Fruit fly (Drosophila melanogaster) whole organism, embryonic: ENCODE data around the gene Mbs.
A peak's percentile ranks its signal among the peaks of the same experiment; 100 is the strongest.

ENCODE experiments used
- Adf1 ChIP-seq: fragments of 200-800 bp; sonication (Bioruptor generic); IDR thresholded peaks from 2 replicates; pipeline ENCODE4 v1.3.6; 2022; ENCODE audit warnings: missing biosample characterization, missing genetic modification characterization
- CG10321 ChIP-seq: fragments of 200-800 bp; sonication (Bioruptor generic); IDR thresholded peaks from 2 replicates; pipeline ENCODE4 v1.3.6; 2022; ENCODE audit warnings: missing biosample characterization, missing genetic modification characterization
- CG11093 ChIP-seq: fragments of 200-800 bp; sonication (Bioruptor generic); IDR thresholded peaks from 3 replicates; pipeline ENCODE4 v1.3.6; 2022; ENCODE audit warnings: missing biosample characterization, missing genetic modification characterization
- CG11247 ChIP-seq: fragments of 200-800 bp; sonication (Bioruptor generic); IDR thresholded peaks from 2 replicates; pipeline ENCODE4 v1.3.6; 2022; ENCODE audit warnings: missing biosample characterization, missing genetic modification characterization
- CG12071 ChIP-seq: fragments of 200-800 bp; sonication (Bioruptor generic); optimal IDR thresholded peaks from 3 replicates; lab custom pipeline; 2018; ENCODE audit warnings: missing biosample characterization, mild to moderate bottlenecking, missing genetic modification characterization
- CG13424 ChIP-seq: fragments of 200-800 bp; sonication (Bioruptor generic); optimal IDR thresholded peaks from 2 replicates; lab custom pipeline; 2019; ENCODE audit warnings: missing biosample characterization, mild to moderate bottlenecking, missing genetic modification characterization, moderate library complexity
- CG15479 ChIP-seq: fragments of 200-800 bp; sonication (Bioruptor generic); optimal IDR thresholded peaks from 3 replicates; lab custom pipeline; 2019; ENCODE audit warnings: missing biosample characterization, mild to moderate bottlenecking, missing genetic modification characterization, moderate library complexity
- CG15601 ChIP-seq: fragments of 200-800 bp; sonication (Bioruptor generic); optimal IDR thresholded peaks from 3 replicates; lab custom pipeline; 2019; ENCODE audit warnings: missing biosample characterization, mild to moderate bottlenecking, missing genetic modification characterization, moderate library complexity
- CG1603 ChIP-seq: fragments of 200-800 bp; sonication (Bioruptor generic); optimal IDR thresholded peaks from 2 replicates; lab custom pipeline; 2019; ENCODE audit warnings: missing biosample characterization, mild to moderate bottlenecking, missing genetic modification characterization, moderate library complexity
- CG1792 ChIP-seq: fragments of 200-800 bp; sonication (Bioruptor generic); optimal IDR thresholded peaks from 2 replicates; lab custom pipeline; 2016; ENCODE audit warnings: missing biosample characterization, missing genetic modification characterization
- CG2199 ChIP-seq: fragments of 200-800 bp; sonication (Bioruptor generic); IDR thresholded peaks from 3 replicates; pipeline ENCODE4 v1.3.6; 2022; ENCODE audit warnings: missing biosample characterization, missing genetic modification characterization
- CG2712 ChIP-seq: fragments of 200-800 bp; optimal IDR thresholded peaks from 3 replicates; lab custom pipeline; 2019; ENCODE audit warnings: missing biosample characterization, mild to moderate bottlenecking, missing genetic modification characterization, moderate library complexity
- CG32532 ChIP-seq: fragments of 200-800 bp; sonication (Bioruptor generic); IDR thresholded peaks from 2 replicates; pipeline ENCODE4 v1.3.6; 2022; ENCODE audit warnings: missing biosample characterization, missing genetic modification characterization
- CG4360 ChIP-seq: fragments of 200-800 bp; sonication (Bioruptor generic); IDR thresholded peaks from 2 replicates; pipeline ENCODE4 v1.3.6; 2022; ENCODE audit warnings: missing biosample characterization, missing genetic modification characterization
- CG5953 ChIP-seq: fragments of 200-800 bp; sonication (Bioruptor generic); IDR thresholded peaks from 2 replicates; pipeline ENCODE4 v1.3.6; 2022; ENCODE audit warnings: missing biosample characterization, missing genetic modification characterization
- CG7372 ChIP-seq: fragments of 200-800 bp; sonication (Bioruptor generic); IDR thresholded peaks from 2 replicates; pipeline ENCODE4 v1.3.6; 2022; ENCODE audit warnings: missing biosample characterization, missing genetic modification characterization
- CG9727 ChIP-seq: fragments of 200-800 bp; sonication (Bioruptor generic); optimal IDR thresholded peaks from 3 replicates; lab custom pipeline; 2017; ENCODE audit warnings: missing biosample characterization, mild to moderate bottlenecking, missing genetic modification characterization
- CTCF ChIP-seq: fragments of 200-800 bp; sonication (Bioruptor generic); optimal IDR thresholded peaks from 2 replicates; lab custom pipeline; 2017; ENCODE audit warnings: missing biosample characterization, mild to moderate bottlenecking, missing genetic modification characterization, moderate library complexity
- D19A ChIP-seq: fragments of 200-800 bp; optimal IDR thresholded peaks from 3 replicates; lab custom pipeline; 2019; ENCODE audit warnings: missing biosample characterization, mild to moderate bottlenecking, missing genetic modification characterization, moderate library complexity
- D19B ChIP-seq: fragments of 200-800 bp; sonication (Bioruptor generic); optimal IDR thresholded peaks from 2 replicates; lab custom pipeline; 2017; ENCODE audit warnings: missing biosample characterization, mild to moderate bottlenecking, missing genetic modification characterization
- Deaf1 ChIP-seq: fragments of 200-800 bp; optimal IDR thresholded peaks from 3 replicates; lab custom pipeline; 2019; ENCODE audit warnings: missing biosample characterization, mild to moderate bottlenecking, missing genetic modification characterization, moderate library complexity
- H2.0 ChIP-seq: fragments of 200-800 bp; sonication (Bioruptor generic); IDR thresholded peaks from 2 replicates; pipeline ENCODE4 v1.3.6; 2022; ENCODE audit warnings: missing biosample characterization, missing genetic modification characterization
- HLH3B ChIP-seq: fragments of 200-800 bp; sonication (Bioruptor generic); IDR thresholded peaks from 2 replicates; pipeline ENCODE4 v1.3.6; 2022; ENCODE audit warnings: missing biosample characterization, missing genetic modification characterization
- Mes4 ChIP-seq: fragments of 200-800 bp; sonication (Bioruptor generic); optimal IDR thresholded peaks from 2 replicates; lab custom pipeline; 2016; ENCODE audit warnings: missing biosample characterization, missing genetic modification characterization
- Side ChIP-seq: fragments of 200-800 bp; sonication (Bioruptor generic); optimal IDR thresholded peaks from 2 replicates; lab custom pipeline; 2016; ENCODE audit warnings: missing biosample characterization, missing genetic modification characterization
- Sry-δ ChIP-seq: fragments of 200-800 bp; sonication (Bioruptor generic); optimal IDR thresholded peaks from 2 replicates; lab custom pipeline; 2016; ENCODE audit warnings: missing biosample characterization, missing genetic modification characterization
- Trl ChIP-seq, 3 experiments: fragments of >200 bp in 2 of 3; fragments of 200-800 bp in 1 of 3; sonication (Bioruptor generic) in 1 of 3; optimal IDR thresholded peaks; 2 replicates in 1 of 3; 3 replicates in 2 of 3; lab custom pipeline; 2016 to 2017; ENCODE audit warnings: missing biosample characterization in 1 of 3, missing genetic modification characterization in 1 of 3
- ab ChIP-seq: fragments of 200-800 bp; sonication (Bioruptor generic); optimal IDR thresholded peaks from 2 replicates; lab custom pipeline; 2016; ENCODE audit warnings: missing biosample characterization, missing genetic modification characterization
- al ChIP-seq: fragments of 200-800 bp; sonication (Bioruptor generic); IDR thresholded peaks from 2 replicates; pipeline ENCODE4 v1.3.6; 2022; ENCODE audit warnings: missing biosample characterization, missing genetic modification characterization
- bab2 ChIP-seq: fragments of 200-800 bp; sonication (Bioruptor generic); optimal IDR thresholded peaks from 2 replicates; lab custom pipeline; 2016; ENCODE audit warnings: missing biosample characterization, missing genetic modification characterization
- bbx ChIP-seq: fragments of 200-800 bp; sonication (Bioruptor generic); IDR thresholded peaks from 2 replicates; pipeline ENCODE4 v1.3.6; 2022; ENCODE audit warnings: missing biosample characterization, missing genetic modification characterization; ENCODE audit not compliant: partially characterized antibody
- crol ChIP-seq: fragments of 200-800 bp; sonication (Bioruptor generic); IDR thresholded peaks from 2 replicates; pipeline ENCODE4 v1.3.6; 2022; ENCODE audit warnings: missing biosample characterization, missing genetic modification characterization
- cwo ChIP-seq: fragments of 200-800 bp; sonication (Bioruptor generic); optimal IDR thresholded peaks from 3 replicates; lab custom pipeline; 2017; ENCODE audit warnings: missing biosample characterization, missing genetic modification characterization, mild to moderate bottlenecking, moderate library complexity, missing genetic modification reagents
- gem ChIP-seq: fragments of 200-800 bp; sonication (Bioruptor generic); optimal IDR thresholded peaks from 2 replicates; lab custom pipeline; 2019; ENCODE audit warnings: missing biosample characterization, mild to moderate bottlenecking, missing genetic modification characterization, moderate library complexity
- gsb-n ChIP-seq: fragments of 200-800 bp; sonication (Bioruptor generic); optimal IDR thresholded peaks from 3 replicates; lab custom pipeline; 2018; ENCODE audit warnings: missing biosample characterization, mild to moderate bottlenecking, missing genetic modification characterization
- kah ChIP-seq: fragments of 200-800 bp; sonication (Bioruptor generic); optimal IDR thresholded peaks from 2 replicates; lab custom pipeline; 2018; ENCODE audit warnings: missing biosample characterization, mild to moderate bottlenecking, missing genetic modification characterization
- klu ChIP-seq: fragments of 200-800 bp; sonication (Bioruptor generic); IDR thresholded peaks from 2 replicates; pipeline ENCODE4 v1.3.6; 2022; ENCODE audit warnings: missing biosample characterization, missing genetic modification characterization
- knrl ChIP-seq: fragments of 200-800 bp; sonication (Bioruptor generic); IDR thresholded peaks from 3 replicates; pipeline ENCODE4 v1.3.6; 2022; ENCODE audit warnings: missing biosample characterization, missing genetic modification characterization; ENCODE audit not compliant: partially characterized antibody
- nmo ChIP-seq: fragments of 200-800 bp; sonication (Bioruptor generic); optimal IDR thresholded peaks from 2 replicates; lab custom pipeline; 2018; ENCODE audit warnings: missing biosample characterization, mild to moderate bottlenecking, missing genetic modification characterization, moderate library complexity
- odd ChIP-seq: fragments of 200-800 bp; sonication (Bioruptor generic); optimal IDR thresholded peaks from 2 replicates; lab custom pipeline; 2017; ENCODE audit warnings: missing biosample characterization, mild to moderate bottlenecking, missing genetic modification characterization
- pan ChIP-seq, 4 experiments: fragments of >200 bp in 3 of 4; fragments of 200-800 bp in 1 of 4; sonication (Bioruptor generic) in 1 of 4; optimal IDR thresholded peaks in 3 of 4; IDR thresholded peaks in 1 of 4; 2 replicates each; pipeline versions ENCODE4 v1.3.6 to Lab custom; 2017 to 2022; ENCODE audit warnings: missing biosample characterization in 2 of 4, missing genetic modification characterization in 2 of 4, mixed read lengths in 1 of 4
- peb ChIP-seq: fragments of 200-800 bp; sonication (Bioruptor generic); IDR thresholded peaks from 2 replicates; pipeline ENCODE4 v1.3.6; 2022; ENCODE audit warnings: missing biosample characterization, missing genetic modification characterization
- prd ChIP-seq, 3 experiments: fragments of >200 bp in 2 of 3; fragments of 200-800 bp in 1 of 3; sonication (Bioruptor generic) in 1 of 3; optimal IDR thresholded peaks in 2 of 3; IDR thresholded peaks in 1 of 3; 2 replicates in 2 of 3; 3 replicates in 1 of 3; pipeline versions ENCODE4 v1.3.6 to Lab custom; 2017 to 2022; ENCODE audit warnings: missing biosample characterization in 1 of 3, missing genetic modification characterization in 1 of 3
- rib ChIP-seq: fragments of 200-800 bp; sonication (Bioruptor generic); IDR thresholded peaks from 2 replicates; pipeline ENCODE4 v1.3.6; 2022; ENCODE audit warnings: missing biosample characterization, missing genetic modification characterization
- scrt ChIP-seq: fragments of 200-800 bp; sonication (Bioruptor generic); optimal IDR thresholded peaks from 2 replicates; lab custom pipeline; 2018; ENCODE audit warnings: missing biosample characterization, mild to moderate bottlenecking, missing genetic modification characterization, moderate library complexity
- seq ChIP-seq: fragments of 200-800 bp; sonication (Bioruptor generic); IDR thresholded peaks from 2 replicates; pipeline ENCODE4 v1.3.6; 2022; ENCODE audit warnings: missing biosample characterization, missing genetic modification characterization
- sqz ChIP-seq: fragments of 200-800 bp; sonication (Bioruptor generic); optimal IDR thresholded peaks from 3 replicates; lab custom pipeline; 2018; ENCODE audit warnings: missing biosample characterization, mild to moderate bottlenecking, missing genetic modification characterization
- tap ChIP-seq: fragments of 200-800 bp; optimal IDR thresholded peaks from 3 replicates; lab custom pipeline; 2019; ENCODE audit warnings: missing biosample characterization, mild to moderate bottlenecking, missing genetic modification characterization, moderate library complexity
- zfh1 ChIP-seq: fragments of 200-800 bp; sonication (Bioruptor generic); IDR thresholded peaks from 3 replicates; pipeline ENCODE4 v1.3.6; 2022; ENCODE audit warnings: missing biosample characterization, missing genetic modification characterization

Gene Mbs

dm6 chr3L:16023020-16023648 is 28.6 kb upstream of the Mbs start, which contains the start of gene Notum (continued):
- peak; percentile 11 for TF ChIP-seq Mes4 (GFP tag; lab: Kevin White, UChicago)
- TF ChIP-seq CTCF (GFP tag; lab: Kevin White, UChicago) = no peak
- TF ChIP-seq CG1603 (tag; lab: Kevin White, UChicago) = no peak
- TF ChIP-seq cwo (GFP tag; lab: Kevin White, UChicago) = no peak
- no peak for TF ChIP-seq seq (GFP tag; lab: Robert Waterston, UW)
- peak; percentile 40 for TF ChIP-seq kah (GFP tag; lab: Kevin White, UChicago)
- TF ChIP-seq CG11093 (GFP tag; lab: Robert Waterston, UW) = no peak
- no peak for TF ChIP-seq gem (tag; lab: Kevin White, UChicago)
- TF ChIP-seq knrl = peak; percentile 43; the same call in 2 of the 3 replicates
- 0 out of 3 replicates have a peak, but pooled peaks have one; percentile 41 for TF ChIP-seq zfh1
- TF ChIP-seq rib (GFP tag; lab: Robert Waterston, UW) = peak; percentile 41; the same call in 1 of the 2 replicates
- peak; percentile 91 for TF ChIP-seq CG15479 (GFP tag; lab: Kevin White, UChicago)
- no peak for TF ChIP-seq H2.0 (GFP tag; lab: Robert Waterston, UW)
- TF ChIP-seq pan (optimal IDR thresholded peaks at IDR 0.05; lab: Kevin White, UChicago) = peak in 1 of 2 experiments; percentile 27
- peak in 1 of 2 experiments; percentile 30 for TF ChIP-seq pan (GFP tag; optimal IDR thresholded peaks at IDR 0.05 in 1 of 2, IDR thresholded peaks at IDR 0.05 in 1 of 2)
- TF ChIP-seq Trl (optimal IDR thresholded peaks at IDR 0.05; lab: Kevin White, UChicago) = peak; percentile 38 to 56
- TF ChIP-seq Trl (GFP tag; optimal IDR thresholded peaks at IDR 0.05; lab: Kevin White, UChicago) = no peak
- no peak for TF ChIP-seq CG5953 (GFP tag; lab: Robert Waterston, UW)
- TF ChIP-seq CG9727 = peak; percentile 2
- TF ChIP-seq tap (tag; lab: Kevin White, UChicago) = no peak
- 0 out of 2 replicates have a peak, but pooled peaks have one; percentile 37 for TF ChIP-seq CG11247 (GFP tag; lab: Robert Waterston, UW)
- TF ChIP-seq sqz (GFP tag; lab: Kevin White, UChicago) = no peak
- no peak for TF ChIP-seq CG1792
- no peak for TF ChIP-seq Sry-δ
- no peak for TF ChIP-seq peb
- TF ChIP-seq klu (GFP tag; lab: Robert Waterston, UW) = no peak
- TF ChIP-seq HLH3B (GFP tag; lab: Robert Waterston, UW) = no peak
- peak; percentile 28; the same call in 1 of the 2 replicates for TF ChIP-seq bbx (GFP tag; lab: Robert Waterston, UW)
- TF ChIP-seq CG13424 (tag; lab: Kevin White, UChicago) = no peak
- TF ChIP-seq nmo = no peak
- peak; percentile 21 for TF ChIP-seq odd (GFP tag; lab: Kevin White, UChicago)
- peak; percentile 43 for TF ChIP-seq CG4360 (GFP tag; lab: Robert Waterston, UW)
- no peak for TF ChIP-seq ab
- TF ChIP-seq prd (optimal IDR thresholded peaks at IDR 0.05; lab: Kevin White, UChicago) = no peak
- TF ChIP-seq prd (GFP tag; IDR thresholded peaks at IDR 0.05; lab: Robert Waterston, UW) = peak; percentile 9; the same call in 1 of the 3 replicates
- no peak for TF ChIP-seq Side (GFP tag; lab: Kevin White, UChicago)
- no peak for TF ChIP-seq al (GFP tag; lab: Robert Waterston, UW)
- no peak for TF ChIP-seq CG15601 (tag; lab: Kevin White, UChicago)
- peak; percentile 18 for TF ChIP-seq gsb-n (tag; lab: Kevin White, UChicago)
- no peak for TF ChIP-seq D19A (tag; lab: Kevin White, UChicago)
- TF ChIP-seq Adf1 (GFP tag; lab: Robert Waterston, UW) = peak; percentile 93
- TF ChIP-seq CG7372 (GFP tag; lab: Robert Waterston, UW) = no peak
- TF ChIP-seq CG12071 (GFP tag; lab: Kevin White, UChicago) = no peak
- TF ChIP-seq CG2712 (tag; lab: Kevin White, UChicago) = peak; percentile 9
- no peak for TF ChIP-seq D19B (GFP tag; lab: Kevin White, UChicago)
- 0 out of 2 replicates have a peak, but pooled peaks have one; percentile 20 for TF ChIP-seq crol (GFP tag; lab: Robert Waterston, UW)
- peak; percentile 88; the same call in 2 of the 3 replicates for TF ChIP-seq CG2199 (GFP tag; lab: Robert Waterston, UW)
- TF ChIP-seq Deaf1 = peak; percentile 48
- no peak for TF ChIP-seq bab2 (GFP tag; lab: Kevin White, UChicago)
- TF ChIP-seq CG10321 = no peak
- TF ChIP-seq CG32532 = peak; percentile 34; the same call in 1 of the 2 replicates
- no peak for TF ChIP-seq scrt (GFP tag; lab: Kevin White, UChicago)
